Fruit fly (Drosophila melanogaster): ENCODE results near the gene CG33270.

CG33270 gene

DNA sequence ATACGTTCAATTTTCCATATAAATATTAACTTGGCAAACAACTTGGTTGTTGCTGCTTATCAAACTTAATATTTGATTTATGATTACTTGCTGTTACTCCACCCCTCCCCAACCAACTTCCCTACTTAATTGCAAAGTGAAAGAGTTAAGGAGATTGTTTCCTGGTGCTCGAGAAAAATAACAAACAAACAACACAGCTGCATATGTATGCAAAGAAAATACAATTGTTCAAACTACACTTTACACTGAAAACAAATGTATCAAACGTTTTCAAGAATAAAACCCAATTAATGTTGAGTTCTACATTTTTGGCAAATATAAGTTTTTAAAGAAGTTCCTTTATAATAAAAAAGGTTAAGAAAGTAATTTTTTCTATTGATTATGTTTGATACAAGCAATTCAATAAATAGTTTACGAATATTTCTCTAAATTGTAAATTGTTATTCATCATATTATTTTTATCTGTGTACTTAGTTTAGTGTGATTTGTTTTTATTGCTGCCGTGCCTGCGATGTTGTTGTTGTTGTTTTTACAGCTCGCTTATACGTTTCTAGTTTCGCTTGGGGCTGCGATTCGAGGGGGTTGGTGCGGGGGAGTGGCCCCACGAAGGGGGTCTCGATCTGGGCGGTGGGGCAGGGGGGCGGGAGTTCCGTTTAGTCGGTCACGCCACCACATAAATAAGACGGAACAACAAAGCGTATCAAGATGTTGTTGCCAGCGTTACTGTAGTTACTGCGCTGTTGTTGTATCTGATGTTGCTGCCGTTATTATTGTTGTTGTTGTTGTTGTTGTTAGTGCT is 22.6 kb downstream of the CG33270 start (continued):
- peak; percentile 84 for TF ChIP-seq CG13424 (tag; optimal IDR thresholded peaks at IDR 0.05)
- TF ChIP-seq nerfin-2 (GFP tag; IDR thresholded peaks at IDR 0.05; ENCODE audit: partially characterized antibody): no peak
- TF ChIP-seq CG2678 (tag; optimal IDR thresholded peaks at IDR 0.05): peak; percentile 91
- peak; percentile 53 for TF ChIP-seq gcm (GFP tag; optimal IDR thresholded peaks at IDR 0.05)
- peak; percentile 63 for TF ChIP-seq CG3407 (GFP tag; optimal IDR thresholded peaks at IDR 0.05)
- no peak for TF ChIP-seq CG15073 (GFP tag; optimal IDR thresholded peaks at IDR 0.05)
- peak; percentile 69 for TF ChIP-seq CG3838 (GFP tag; optimal IDR thresholded peaks at IDR 0.05)
- TF ChIP-seq mam (GFP tag; optimal IDR thresholded peaks at IDR 0.05): peak; percentile 44
- peak; percentile 26 for TF ChIP-seq CG12236 (GFP tag; optimal IDR thresholded peaks at IDR 0.05)
- no peak for TF ChIP-seq Tbp (GFP tag; optimal IDR thresholded peaks at IDR 0.05)
- TF ChIP-seq CG6272 (GFP tag; IDR thresholded peaks at IDR 0.05): no peak
- TF ChIP-seq Asciz (GFP tag; optimal IDR thresholded peaks at IDR 0.05): peak; percentile 85
- TF ChIP-seq CG11398 (GFP tag; optimal IDR thresholded peaks at IDR 0.05): peak; percentile 59
- no peak for TF ChIP-seq Dref (GFP tag; IDR thresholded peaks at IDR 0.05)
- no peak for TF ChIP-seq Ravus (GFP tag; IDR thresholded peaks at IDR 0.05)
- TF ChIP-seq Adf1 (GFP tag; IDR thresholded peaks at IDR 0.05): no peak; the same call in 1 of the 2 replicates
- no peak for TF ChIP-seq stwl (tag; optimal IDR thresholded peaks at IDR 0.05)
- TF ChIP-seq Atf3 (GFP tag; optimal IDR thresholded peaks at IDR 0.05): peak; percentile 49
- TF ChIP-seq CG17829 (tag; optimal IDR thresholded peaks at IDR 0.05): peak; percentile 83
- no peak for TF ChIP-seq lbe (GFP tag; optimal IDR thresholded peaks at IDR 0.05)
- peak; percentile 11 for TF ChIP-seq kni (GFP tag; optimal IDR thresholded peaks at IDR 0.05)
- TF ChIP-seq CG16813 (GFP tag; IDR thresholded peaks at IDR 0.05; ENCODE audit: partially characterized antibody): no peak
- peak; percentile 46 for TF ChIP-seq CG10654 (GFP tag; optimal IDR thresholded peaks at IDR 0.05)
- TF ChIP-seq CG3726 (GFP tag; IDR thresholded peaks at IDR 0.05): no peak; the same call in 2 of the 3 replicates
- peak; percentile 88 for TF ChIP-seq CG7839 (tag; optimal IDR thresholded peaks at IDR 0.05)
- peak; percentile 52 for TF ChIP-seq CG10462 (GFP tag; optimal IDR thresholded peaks at IDR 0.05)
- peak; percentile 64 for TF ChIP-seq org-1 (GFP tag; optimal IDR thresholded peaks at IDR 0.05)
- no peak for TF ChIP-seq sr (GFP tag; IDR thresholded peaks at IDR 0.05)
- no peak for TF ChIP-seq Poxn (GFP tag; IDR thresholded peaks at IDR 0.05)
- peak; percentile 46 for TF ChIP-seq run (tag; optimal IDR thresholded peaks at IDR 0.05)
- TF ChIP-seq CG17802 (tag; optimal IDR thresholded peaks at IDR 0.05): no peak
- peak; percentile 16 for TF ChIP-seq tx (GFP tag; optimal IDR thresholded peaks at IDR 0.05)
- no peak for TF ChIP-seq Hr39 (optimal IDR thresholded peaks at IDR 0.05)
- no peak for TF ChIP-seq CG15479 (GFP tag; optimal IDR thresholded peaks at IDR 0.05)
- no peak for TF ChIP-seq sima (GFP tag; optimal IDR thresholded peaks at IDR 0.05)
- peak in 1 of 2 experiments; percentile 58 for TF ChIP-seq eve (GFP tag; optimal IDR thresholded peaks at IDR 0.05)
- TF ChIP-seq dmrt11E (tag; optimal IDR thresholded peaks at IDR 0.05): peak; percentile 82
- no peak for TF ChIP-seq inv (GFP tag; IDR thresholded peaks at IDR 0.05; ENCODE audit: partially characterized antibody)
- peak; percentile 31 for TF ChIP-seq CG10431 (GFP tag; optimal IDR thresholded peaks at IDR 0.05)
- peak; percentile 57 for TF ChIP-seq Hsf (GFP tag; optimal IDR thresholded peaks at IDR 0.05)
- TF ChIP-seq fu2 (GFP tag; optimal IDR thresholded peaks at IDR 0.05): peak; percentile 5
- TF ChIP-seq dati (GFP tag; IDR thresholded peaks at IDR 0.05): no peak
- TF ChIP-seq GATAe (GFP tag; conservative IDR thresholded peaks at IDR 0.05): no peak
- TF ChIP-seq ttk (GFP tag; IDR thresholded peaks at IDR 0.05): peak; percentile 46; the same call in 1 of the 2 replicates
- peak; percentile 76 for TF ChIP-seq Bteb2 (GFP tag; optimal IDR thresholded peaks at IDR 0.05)
- peak; percentile 10 for TF ChIP-seq BtbVII (GFP tag; optimal IDR thresholded peaks at IDR 0.05)
- peak; percentile 62 for TF ChIP-seq ewg (GFP tag; optimal IDR thresholded peaks at IDR 0.05)
- no peak for TF ChIP-seq yki (optimal IDR thresholded peaks at IDR 0.05)
- TF ChIP-seq Bdp1 (GFP tag; optimal IDR thresholded peaks at IDR 0.05): no peak
- TF ChIP-seq cad (GFP tag; optimal IDR thresholded peaks at IDR 0.05): no peak
- TF ChIP-seq CG32532 (GFP tag; IDR thresholded peaks at IDR 0.05): peak; percentile 65

Data from whole organism, embryonic.